Fruit fly (Drosophila melanogaster): ENCODE data around the gene CG5895.

The CG5895 gene

dm6 chr3L:16060806-16061600, 25.7 kb downstream of the CG5895 start (continued):
- peak; percentile 25 for TF ChIP-seq ATbp (GFP tag; optimal IDR thresholded peaks at IDR 0.05)
- no peak for TF ChIP-seq jumu (GFP tag; optimal IDR thresholded peaks at IDR 0.05)
- peak; percentile 72 for TF ChIP-seq CG30403 (GFP tag; optimal IDR thresholded peaks at IDR 0.05)
- no peak for TF ChIP-seq B-H1 (GFP tag; IDR thresholded peaks at IDR 0.05)
- peak; percentile 58 for TF ChIP-seq PHDP (tag; optimal IDR thresholded peaks at IDR 0.05)
- no peak for TF ChIP-seq peb (GFP tag; IDR thresholded peaks at IDR 0.05)
- TF ChIP-seq da (GFP tag; optimal IDR thresholded peaks at IDR 0.05): no peak
- no peak for TF ChIP-seq Rx (GFP tag; IDR thresholded peaks at IDR 0.05)
- TF ChIP-seq CG8281 (tag; optimal IDR thresholded peaks at IDR 0.05): no peak
- TF ChIP-seq CG1792 (GFP tag; optimal IDR thresholded peaks at IDR 0.05): no peak
- TF ChIP-seq HmgD (GFP tag; optimal IDR thresholded peaks at IDR 0.05): no peak
- TF ChIP-seq sob (GFP tag; IDR thresholded peaks at IDR 0.05): no peak; the same call in 1 of the 2 replicates
- no peak for TF ChIP-seq dimm (GFP tag; IDR thresholded peaks at IDR 0.05)
- TF ChIP-seq TFAM (GFP tag; optimal IDR thresholded peaks at IDR 0.05): no peak
- TF ChIP-seq CG17359 (tag; optimal IDR thresholded peaks at IDR 0.05): no peak
- TF ChIP-seq gsb-n (tag; optimal IDR thresholded peaks at IDR 0.05): no peak
- TF ChIP-seq Dip2 (GFP tag; IDR thresholded peaks at IDR 0.05): no peak
- no peak for TF ChIP-seq gt (GFP tag; IDR thresholded peaks at IDR 0.05)
- no peak for TF ChIP-seq CG11398 (GFP tag; optimal IDR thresholded peaks at IDR 0.05)
- TF ChIP-seq CG4617 (GFP tag; optimal IDR thresholded peaks at IDR 0.05; ENCODE audit: borderline replicate concordance): no peak

DNA sequence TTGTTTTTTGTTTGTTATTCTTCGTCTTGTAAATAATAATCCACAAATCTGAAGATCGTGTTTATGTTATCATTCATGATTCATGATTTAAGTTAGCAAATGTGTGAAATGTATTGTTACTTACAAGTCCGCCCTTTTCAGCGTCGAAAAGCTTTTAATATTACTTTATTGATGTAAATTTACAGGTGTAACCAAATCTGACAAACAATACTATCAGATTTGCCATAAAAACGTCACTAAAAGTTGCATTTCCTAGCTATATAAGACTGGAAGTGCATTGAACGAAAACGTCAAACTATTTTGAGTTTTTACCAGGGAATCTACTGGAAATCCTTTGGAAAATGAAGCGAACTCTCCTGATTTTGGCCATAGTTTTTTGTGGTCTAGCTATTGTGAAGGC, 47.0 kb downstream of the CG5895 start, which contains the start of gene CG33258:
TSS of gene CG33258 (plus strand) at position 301 of the 400 bp plus-strand sequence.
- TF ChIP-seq Vsx1 (GFP tag; optimal IDR thresholded peaks at IDR 0.05): no peak

DNA sequence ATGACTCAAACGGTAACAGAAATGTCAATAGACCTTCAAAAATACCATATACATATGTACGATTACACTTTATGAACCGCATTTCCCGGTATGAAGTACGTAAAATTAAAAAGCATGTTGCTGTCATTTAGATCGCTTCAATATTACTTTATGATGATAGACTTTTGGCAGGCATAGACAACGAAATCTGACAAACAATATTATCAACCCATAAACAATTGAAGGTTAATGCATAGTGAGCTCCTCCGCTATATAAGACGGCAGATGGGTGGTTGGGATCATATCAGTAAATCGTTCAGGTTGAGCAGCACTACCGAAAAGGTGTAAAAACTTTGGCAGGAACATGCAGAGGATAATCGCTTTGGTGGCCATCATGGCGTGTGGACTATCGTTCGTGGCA, 48.4 kb downstream of the CG5895 start, which contains the start of gene CG13075:
TSS of gene CG13075 (plus strand) at position 301 of the 400 bp plus-strand sequence.
- TF ChIP-seq CG10209 (GFP tag; optimal IDR thresholded peaks at IDR 0.05) (no peak), CG17328 (GFP tag; IDR thresholded peaks at IDR 0.05) (no peak), CG1233 (GFP tag; optimal IDR thresholded peaks at IDR 0.05) (no peak)
